Fruit fly (Drosophila melanogaster) whole organism, embryonic: Measurements from ENCODE around the gene CG5934.

Source experiments
- Aef1 ChIP-seq: fragments of 200-800 bp; sonication (Bioruptor generic); IDR thresholded peaks from 3 replicates; pipeline ENCODE4 v1.3.6; 2022; ENCODE audit warnings: missing biosample characterization, missing genetic modification characterization
- Bteb2 ChIP-seq: fragments of 200-800 bp; sonication (Bioruptor generic); optimal IDR thresholded peaks from 2 replicates; lab custom pipeline; 2016; ENCODE audit warnings: missing biosample characterization, missing genetic modification characterization
- CG11093 ChIP-seq: fragments of 200-800 bp; sonication (Bioruptor generic); IDR thresholded peaks from 3 replicates; pipeline ENCODE4 v1.3.6; 2022; ENCODE audit warnings: missing biosample characterization, missing genetic modification characterization
- CG11560 ChIP-seq: fragments of 200-800 bp; sonication (Bioruptor generic); IDR thresholded peaks from 3 replicates; pipeline ENCODE4 v1.3.6; 2022; ENCODE audit warnings: missing biosample characterization, missing genetic modification characterization
- CG11695 ChIP-seq: fragments of 200-800 bp; sonication (Bioruptor generic); IDR thresholded peaks from 3 replicates; pipeline ENCODE4 v1.3.6; 2022; ENCODE audit warnings: missing biosample characterization, missing genetic modification characterization
- CG14965 ChIP-seq: fragments of 200-800 bp; sonication (Bioruptor generic); optimal IDR thresholded peaks from 2 replicates; lab custom pipeline; 2016; ENCODE audit warnings: missing biosample characterization, missing genetic modification characterization, borderline replicate concordance
- CG15696 ChIP-seq: fragments of 200-800 bp; sonication (Bioruptor generic); optimal IDR thresholded peaks from 2 replicates; lab custom pipeline; 2019; ENCODE audit warnings: missing biosample characterization, mild to moderate bottlenecking, missing genetic modification characterization, moderate library complexity
- CG16815 ChIP-seq: fragments of 200-800 bp; sonication (Bioruptor generic); optimal IDR thresholded peaks from 3 replicates; lab custom pipeline; 2017; ENCODE audit warnings: missing biosample characterization, mild to moderate bottlenecking, missing genetic modification characterization
- CG17612 ChIP-seq: fragments of 200-800 bp; sonication (Bioruptor generic); IDR thresholded peaks from 2 replicates; pipeline ENCODE4 v1.3.6; 2022; ENCODE audit warnings: missing biosample characterization, missing genetic modification characterization
- CG18619 ChIP-seq: fragments of 200-800 bp; sonication (Bioruptor generic); optimal IDR thresholded peaks from 3 replicates; lab custom pipeline; 2017; ENCODE audit warnings: missing biosample characterization, mild to moderate bottlenecking, missing genetic modification characterization
- CG18764 ChIP-seq: fragments of 200-800 bp; sonication (Bioruptor generic); optimal IDR thresholded peaks from 3 replicates; lab custom pipeline; 2016; ENCODE audit warnings: missing biosample characterization, missing genetic modification characterization
- CG2116 ChIP-seq: fragments of 200-800 bp; sonication (Bioruptor generic); optimal IDR thresholded peaks from 3 replicates; lab custom pipeline; 2018; ENCODE audit warnings: missing biosample characterization, mild to moderate bottlenecking, missing genetic modification characterization
- CG30431 ChIP-seq: fragments of 200-800 bp; sonication (Bioruptor generic); optimal IDR thresholded peaks from 2 replicates; lab custom pipeline; 2017; ENCODE audit warnings: missing biosample characterization, missing genetic modification characterization
- CG31365 ChIP-seq: fragments of 200-800 bp; sonication (Bioruptor generic); optimal IDR thresholded peaks from 2 replicates; lab custom pipeline; 2018; ENCODE audit warnings: missing biosample characterization, mild to moderate bottlenecking, missing genetic modification characterization
- CG3847 ChIP-seq: fragments of 200-800 bp; sonication (Bioruptor generic); IDR thresholded peaks from 2 replicates; pipeline ENCODE4 v1.3.6; 2022; ENCODE audit warnings: missing biosample characterization, missing genetic modification characterization
- CG4282 ChIP-seq: fragments of 200-800 bp; sonication (Bioruptor generic); optimal IDR thresholded peaks from 2 replicates; lab custom pipeline; 2016; ENCODE audit warnings: missing biosample characterization, missing genetic modification characterization
- CG4404 ChIP-seq: fragments of 200-800 bp; sonication (Bioruptor generic); IDR thresholded peaks from 2 replicates; pipeline ENCODE4 v1.3.6; 2022; ENCODE audit warnings: missing biosample characterization, missing genetic modification characterization
- CG4730 ChIP-seq: fragments of 200-800 bp; sonication (Bioruptor generic); IDR thresholded peaks from 2 replicates; pipeline ENCODE4 v1.3.6; 2022; ENCODE audit warnings: missing biosample characterization, missing genetic modification characterization
- CG5245 ChIP-seq: fragments of 200-800 bp; sonication (Bioruptor generic); optimal IDR thresholded peaks from 3 replicates; lab custom pipeline; 2016; ENCODE audit warnings: missing biosample characterization, missing genetic modification characterization
- CG6854 ChIP-seq: fragments of 200-800 bp; sonication (Bioruptor generic); optimal IDR thresholded peaks from 3 replicates; lab custom pipeline; 2017; ENCODE audit warnings: missing biosample characterization, mild to moderate bottlenecking, missing genetic modification characterization
- CG8388 ChIP-seq: fragments of 200-800 bp; sonication (Bioruptor generic); optimal IDR thresholded peaks from 2 replicates; lab custom pipeline; 2019; ENCODE audit warnings: missing biosample characterization, mild to moderate bottlenecking, missing genetic modification characterization, moderate library complexity
- Dek ChIP-seq: fragments of 200-800 bp; sonication (Bioruptor generic); optimal IDR thresholded peaks from 3 replicates; lab custom pipeline; 2019; ENCODE audit warnings: missing biosample characterization, mild to moderate bottlenecking, missing genetic modification characterization, moderate library complexity
- Doc3 ChIP-seq: fragments of 200-800 bp; sonication (Bioruptor generic); IDR thresholded peaks from 3 replicates; pipeline ENCODE4 v1.3.6; 2022; ENCODE audit warnings: missing biosample characterization, missing genetic modification characterization; ENCODE audit not compliant: partially characterized antibody
- E2f1 ChIP-seq: fragments of 200-800 bp; sonication (Bioruptor generic); IDR thresholded peaks from 2 replicates; pipeline ENCODE4 v1.3.6; 2022; ENCODE audit warnings: missing biosample characterization, missing genetic modification characterization
- Fer1 ChIP-seq: fragments of 200-800 bp; sonication (Bioruptor generic); optimal IDR thresholded peaks from 2 replicates; lab custom pipeline; 2017; ENCODE audit warnings: missing biosample characterization, mild to moderate bottlenecking, missing genetic modification characterization
- GATAe ChIP-seq: fragments of 200-800 bp; sonication (Bioruptor generic); conservative IDR thresholded peaks from 2 replicates; pipeline ENCODE4 v1.3.6; 2022; ENCODE audit warnings: missing biosample characterization, missing genetic modification characterization
- Gsc ChIP-seq: fragments of 200-800 bp; sonication (Bioruptor generic); IDR thresholded peaks from 2 replicates; pipeline ENCODE4 v1.3.6; 2022; ENCODE audit warnings: missing biosample characterization, missing genetic modification characterization
- HLH54F ChIP-seq: fragments of 200-800 bp; sonication (Bioruptor generic); optimal IDR thresholded peaks from 3 replicates; lab custom pipeline; 2016; ENCODE audit warnings: missing biosample characterization, missing genetic modification characterization
- MESR4 ChIP-seq: fragments of 200-800 bp; sonication (Bioruptor generic); optimal IDR thresholded peaks from 2 replicates; lab custom pipeline; 2018; ENCODE audit warnings: missing biosample characterization, mild to moderate bottlenecking, missing genetic modification characterization, moderate library complexity
- Neu2 ChIP-seq: fragments of 200-800 bp; sonication (Bioruptor generic); optimal IDR thresholded peaks from 3 replicates; lab custom pipeline; 2016; ENCODE audit warnings: missing biosample characterization, missing genetic modification characterization, borderline replicate concordance
- Poxn ChIP-seq: fragments of 200-800 bp; sonication (Bioruptor generic); IDR thresholded peaks from 2 replicates; pipeline ENCODE4 v1.3.6; 2022; ENCODE audit warnings: missing biosample characterization, missing genetic modification characterization
- Sox102F ChIP-seq: fragments of 200-800 bp; sonication (Bioruptor generic); optimal IDR thresholded peaks from 2 replicates; lab custom pipeline; 2018; ENCODE audit warnings: missing biosample characterization, mild to moderate bottlenecking, missing genetic modification characterization, moderate library complexity
- Spps ChIP-seq: fragments of 200-800 bp; sonication (Bioruptor generic); optimal IDR thresholded peaks from 2 replicates; lab custom pipeline; 2018; ENCODE audit warnings: missing biosample characterization, mild to moderate bottlenecking, missing genetic modification characterization
- YL-1 ChIP-seq: fragments of 200-800 bp; sonication (Bioruptor generic); optimal IDR thresholded peaks from 3 replicates; lab custom pipeline; 2017; ENCODE audit warnings: missing biosample characterization, mild to moderate bottlenecking, missing genetic modification characterization
- cas ChIP-seq: fragments of 200-800 bp; sonication (Bioruptor generic); IDR thresholded peaks from 2 replicates; pipeline ENCODE4 v1.3.6; 2022; ENCODE audit warnings: missing biosample characterization, missing genetic modification characterization
- crc ChIP-seq: fragments of 200-800 bp; sonication (Bioruptor generic); optimal IDR thresholded peaks from 2 replicates; lab custom pipeline; 2016; ENCODE audit warnings: missing biosample characterization, missing genetic modification characterization
- crp ChIP-seq, 2 experiments: fragments of 200-800 bp; sonication (Bioruptor generic); optimal IDR thresholded peaks; 2 replicates in 1 of 2; 3 replicates in 1 of 2; lab custom pipeline; 2017; ENCODE audit warnings: missing biosample characterization in 2 of 2, missing genetic modification characterization in 2 of 2, mild to moderate bottlenecking in 1 of 2, moderate library complexity in 1 of 2
- cwo ChIP-seq: fragments of 200-800 bp; sonication (Bioruptor generic); optimal IDR thresholded peaks from 3 replicates; lab custom pipeline; 2017; ENCODE audit warnings: missing biosample characterization, missing genetic modification characterization, mild to moderate bottlenecking, moderate library complexity, missing genetic modification reagents
- dmrt99B ChIP-seq: fragments of 200-800 bp; sonication (Bioruptor generic); optimal IDR thresholded peaks from 2 replicates; lab custom pipeline; 2018; ENCODE audit warnings: missing biosample characterization, mild to moderate bottlenecking, missing genetic modification characterization, moderate library complexity
- dpn ChIP-seq, 2 experiments: fragments of 200-800 bp; sonication (Bioruptor generic); optimal IDR thresholded peaks; 3 replicates each; lab custom pipeline; 2016; ENCODE audit warnings: missing biosample characterization in 2 of 2, missing genetic modification characterization in 2 of 2
- dysf ChIP-seq: fragments of 200-800 bp; sonication (Bioruptor generic); IDR thresholded peaks from 3 replicates; pipeline ENCODE4 v1.3.6; 2022; ENCODE audit warnings: missing biosample characterization, missing genetic modification characterization
- hth ChIP-seq: fragments of >200 bp; optimal IDR thresholded peaks from 2 replicates; lab custom pipeline; 2017; ENCODE audit warnings: inconsistent platforms
- kah ChIP-seq: fragments of 200-800 bp; sonication (Bioruptor generic); optimal IDR thresholded peaks from 2 replicates; lab custom pipeline; 2018; ENCODE audit warnings: missing biosample characterization, mild to moderate bottlenecking, missing genetic modification characterization
- ken ChIP-seq: fragments of 200-800 bp; sonication (Bioruptor generic); IDR thresholded peaks from 3 replicates; pipeline ENCODE4 v1.3.6; 2022; ENCODE audit warnings: missing biosample characterization, missing genetic modification characterization
- oc ChIP-seq: fragments of 200-800 bp; sonication (Bioruptor generic); optimal IDR thresholded peaks from 2 replicates; lab custom pipeline; 2018; ENCODE audit warnings: missing biosample characterization, mild to moderate bottlenecking, missing genetic modification characterization, moderate library complexity
- salm ChIP-seq: fragments of 200-800 bp; sonication (Bioruptor generic); optimal IDR thresholded peaks from 2 replicates; lab custom pipeline; 2018; ENCODE audit warnings: missing biosample characterization, mild to moderate bottlenecking, missing genetic modification characterization
- sens-2 ChIP-seq: fragments of 200-800 bp; sonication (Bioruptor generic); IDR thresholded peaks from 2 replicates; pipeline ENCODE4 v1.3.6; 2022; ENCODE audit warnings: missing biosample characterization, missing genetic modification characterization
- shn ChIP-seq: fragments of 200-800 bp; sonication (Bioruptor generic); optimal IDR thresholded peaks from 3 replicates; lab custom pipeline; 2016; ENCODE audit warnings: missing biosample characterization, missing genetic modification characterization
- tin ChIP-seq: fragments of 200-800 bp; sonication (Bioruptor generic); optimal IDR thresholded peaks from 3 replicates; lab custom pipeline; 2016; ENCODE audit warnings: missing biosample characterization, missing genetic modification characterization
- ttk ChIP-seq: fragments of 200-800 bp; sonication (Bioruptor generic); IDR thresholded peaks from 2 replicates; pipeline ENCODE4 v2.1.2; 2022; ENCODE audit warnings: missing biosample characterization, missing genetic modification characterization
- vvl ChIP-seq: fragments of 200-800 bp; sonication (Bioruptor generic); IDR thresholded peaks from 2 replicates; pipeline ENCODE4 v1.3.6; 2022; ENCODE audit warnings: missing biosample characterization, missing genetic modification characterization
- wdn ChIP-seq: fragments of 200-800 bp; sonication (Bioruptor generic); IDR thresholded peaks from 2 replicates; pipeline ENCODE4 v1.3.6; 2022; ENCODE audit warnings: missing biosample characterization, missing genetic modification characterization

Gene CG5934

DNA sequence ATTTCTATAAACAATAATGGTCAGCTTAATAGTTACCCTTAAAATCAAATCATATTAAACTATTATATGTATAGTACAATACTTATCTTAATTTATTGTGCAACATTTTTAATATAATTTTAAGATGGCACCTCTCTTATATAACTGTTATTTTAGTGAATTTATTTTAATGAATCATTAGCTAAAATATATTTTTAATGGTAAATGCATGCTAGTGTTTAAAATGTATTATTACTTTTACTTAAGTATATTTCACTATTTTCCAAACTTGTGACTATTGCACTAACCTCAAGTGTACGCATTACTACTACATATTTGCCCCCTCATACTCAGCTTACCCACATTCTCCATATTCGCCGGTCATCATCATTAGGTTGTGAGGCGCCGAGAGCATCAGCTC, 27.2 kb upstream of the CG5934 start (continued):
- TF ChIP-seq crp (GFP tag; optimal IDR thresholded peaks at IDR 0.05; lab: Kevin White, UChicago) (no peak), shn (no peak), kah (GFP tag; lab: Kevin White, UChicago) (peak; percentile 74), YL-1 (no peak), vvl (GFP tag; lab: Robert Waterston, UW) (peak; percentile 86), Fer1 (GFP tag; lab: Kevin White, UChicago) (peak; percentile 81), Doc3 (GFP tag; lab: Robert Waterston, UW) (no peak), CG8388 (GFP tag; lab: Kevin White, UChicago) (peak; percentile 90), CG2116 (GFP tag; lab: Kevin White, UChicago) (peak; percentile 38), GATAe (no peak), CG3847 (GFP tag; lab: Robert Waterston, UW) (peak; percentile 45), salm (tag; lab: Kevin White, UChicago) (peak; percentile 82), Gsc (GFP tag; lab: Robert Waterston, UW) (no peak), oc (tag; lab: Kevin White, UChicago) (peak; percentile 68), MESR4 (GFP tag; lab: Kevin White, UChicago) (no peak), Poxn (GFP tag; lab: Robert Waterston, UW) (no peak), dmrt99B (tag; lab: Kevin White, UChicago) (peak; percentile 92), cwo (GFP tag; lab: Kevin White, UChicago) (peak; percentile 78), Dek (peak; percentile 33), Spps (tag; lab: Kevin White, UChicago) (peak; percentile 76), ken (GFP tag; lab: Robert Waterston, UW) (no peak), Aef1 (GFP tag; lab: Robert Waterston, UW) (no peak), CG11695 (peak; percentile 89; the same call in 2 of the 3 replicates), cas (GFP tag; lab: Robert Waterston, UW) (no peak), CG18764 (GFP tag; lab: Kevin White, UChicago) (peak; percentile 27), Sox102F (GFP tag; lab: Kevin White, UChicago) (peak; percentile 88), CG16815 (GFP tag; lab: Kevin White, UChicago) (peak; percentile 62), CG31365 (tag; lab: Kevin White, UChicago) (no peak), wdn (no peak), CG15696 (peak; percentile 77), CG17612 (GFP tag; lab: Robert Waterston, UW) (no peak), E2f1 (GFP tag; lab: Robert Waterston, UW) (peak; percentile 57; the same call in 1 of the 2 replicates), CG6854 (GFP tag; lab: Kevin White, UChicago) (peak; percentile 57), CG11560 (no peak), tin (GFP tag; lab: Kevin White, UChicago) (peak; percentile 61), CG11093 (GFP tag; lab: Robert Waterston, UW) (no peak), crc (GFP tag; lab: Kevin White, UChicago) (no peak), dysf (GFP tag; lab: Robert Waterston, UW) (peak; percentile 73), Bteb2 (no peak), CG5245 (peak; percentile 35), dpn (GFP tag; optimal IDR thresholded peaks at IDR 0.05; lab: Kevin White, UChicago) (peak in 1 of 2 experiments; percentile 67), CG4404 (no peak), ttk (GFP tag; lab: Robert Waterston, UW) (peak; percentile 52; the same call in 1 of the 2 replicates), Neu2 (GFP tag; lab: Kevin White, UChicago) (no peak), hth (lab: Kevin White, UChicago) (no peak), sens-2 (GFP tag; lab: Robert Waterston, UW) (no peak), HLH54F (no peak), CG18619 (GFP tag; lab: Kevin White, UChicago) (peak; percentile 66), CG4282 (no peak), CG30431 (GFP tag; lab: Kevin White, UChicago) (peak; percentile 12), CG14965 (no peak), CG4730 (GFP tag; lab: Robert Waterston, UW) (peak; percentile 31; the same call in 1 of the 2 replicates)
